Fruit fly (Drosophila melanogaster) whole organism, pupa: ENCODE measurements around the gene GABA-B-R1.

Source experiments
- CG10348 ChIP-seq: fragments of 200-800 bp; sonication (Bioruptor generic); IDR thresholded peaks from 2 replicates; pipeline ENCODE4 v1.3.6; 2022; ENCODE audit warnings: missing biosample characterization, missing genetic modification characterization
- CG8301 ChIP-seq: fragments of 200-800 bp; sonication (Bioruptor generic); optimal IDR thresholded peaks from 2 replicates; lab custom pipeline; 2018; ENCODE audit warnings: missing biosample characterization, mild to moderate bottlenecking, missing genetic modification characterization
- D1 ChIP-seq: fragments of 200-800 bp; sonication (Bioruptor generic); optimal IDR thresholded peaks from 2 replicates; lab custom pipeline; 2018; ENCODE audit warnings: missing biosample characterization, mild to moderate bottlenecking, missing genetic modification characterization, moderate library complexity
- EcR ChIP-seq: fragments of 200-800 bp; sonication (Bioruptor generic); optimal IDR thresholded peaks from 3 replicates; lab custom pipeline; 2019; ENCODE audit warnings: missing biosample characterization, missing genetic modification characterization, mild to moderate bottlenecking, moderate library complexity, missing genetic modification reagents
- Snoo ChIP-seq: fragments of 200-800 bp; sonication (Bioruptor generic); optimal IDR thresholded peaks from 3 replicates; lab custom pipeline; 2017; ENCODE audit warnings: missing biosample characterization, mild to moderate bottlenecking, missing genetic modification characterization, inconsistent platforms

DNA sequence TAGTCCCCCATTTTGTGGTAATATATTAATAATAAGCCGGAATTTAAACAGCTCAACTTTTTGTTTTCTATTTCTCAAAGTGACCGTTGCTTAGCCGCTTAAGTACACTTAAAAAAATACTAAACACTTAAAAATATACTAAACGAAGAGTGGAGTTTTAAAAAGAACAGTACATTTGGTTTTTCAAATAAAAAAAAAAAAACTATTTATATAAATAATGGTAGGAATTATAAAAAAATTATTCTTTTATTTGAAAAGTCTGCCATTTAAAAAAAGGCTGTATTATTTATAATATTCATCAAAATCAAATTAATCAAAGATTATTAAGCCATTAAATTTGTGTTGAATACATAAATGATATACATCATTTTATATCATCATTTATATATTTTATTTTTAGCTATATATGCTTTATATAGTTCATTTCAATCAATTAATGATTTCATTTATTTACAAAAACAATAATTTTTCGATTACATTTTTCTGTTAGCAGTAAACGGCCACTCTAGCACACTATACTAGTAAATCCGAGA, 8.7 kb upstream of the GABA-B-R1 start, which contains the start of the genes Ankrd49 and NC2beta:
- TF ChIP-seq Snoo (tag; lab: Kevin White, UChicago) (no peak), EcR (GFP tag; lab: Kevin White, UChicago) (no peak), CG10348 (no peak), CG8301 (tag; lab: Kevin White, UChicago) (no peak), D1 (tag; lab: Kevin White, UChicago) (no peak)
